Worm (Caenorhabditis elegans) whole organism, early embryonic: Measurements from ENCODE around the gene set-26.
A peak's percentile ranks its signal among the peaks of the same experiment; 100 is the strongest.
"Not testable (repeated sequence)": the region's sequence is repeated elsewhere in the genome, so short reads cannot be mapped to it uniquely, and the experiment has no call there.

ENCODE experiments used
- B0310.2 ChIP-seq: sonication (generic microtip); optimal IDR thresholded peaks from 2 replicates; lab custom pipeline; 2016; ENCODE audit warnings: mild to moderate bottlenecking, missing genetic modification characterization, missing compliant biosample characterization
- F13C5.2 ChIP-seq: sonication (generic microtip); optimal IDR thresholded peaks from 2 replicates; lab custom pipeline; 2017; ENCODE audit warnings: mild to moderate bottlenecking, missing genetic modification characterization, inconsistent platforms, missing compliant biosample characterization
- aly-1 ChIP-seq: sonication (generic microtip); optimal IDR thresholded peaks from 2 replicates; lab custom pipeline; 2016; ENCODE audit warnings: missing genetic modification characterization, missing compliant biosample characterization
- ama-1 ChIP-seq: fragments of 150-350 bp; optimal IDR thresholded peaks from 2 replicates; lab custom pipeline; 2014
- ceh-13 ChIP-seq: fragments of 200-800 bp; sonication (Bioruptor generic); optimal IDR thresholded peaks from 2 replicates; lab custom pipeline; 2018; ENCODE audit warnings: mild to moderate bottlenecking, missing genetic modification characterization, missing compliant biosample characterization
- ceh-36 ChIP-seq: sonication (generic microtip); optimal IDR thresholded peaks from 2 replicates; lab custom pipeline; 2016; ENCODE audit warnings: missing genetic modification characterization, inconsistent platforms, missing compliant biosample characterization
- ets-7 ChIP-seq: sonication (generic microtip); optimal IDR thresholded peaks from 2 replicates; lab custom pipeline; 2016; ENCODE audit warnings: missing genotype, missing genetic modification characterization, missing compliant biosample characterization
- flt-1 ChIP-seq: fragments of 200-800 bp; sonication (Bioruptor generic); IDR thresholded peaks from 2 replicates; pipeline ENCODE4 v1.3.6; 2022; ENCODE audit warnings: missing genetic modification characterization, missing compliant biosample characterization
- hmbx-1 ChIP-seq: sonication (generic microtip); optimal IDR thresholded peaks from 2 replicates; lab custom pipeline; 2016; ENCODE audit warnings: mild to moderate bottlenecking, missing genetic modification characterization, missing compliant biosample characterization
- hmg-4 ChIP-seq: fragments of 200-800 bp; sonication (Bioruptor generic); optimal IDR thresholded peaks from 2 replicates; lab custom pipeline; 2018; ENCODE audit warnings: mild to moderate bottlenecking, missing genetic modification characterization, missing compliant biosample characterization
- hnd-1 ChIP-seq: sonication (generic microtip); optimal IDR thresholded peaks from 2 replicates; lab custom pipeline; 2016; ENCODE audit warnings: missing genetic modification characterization, missing compliant biosample characterization
- pes-1 ChIP-seq: fragments of 200-800 bp; sonication (Bioruptor generic); IDR thresholded peaks from 2 replicates; pipeline ENCODE4 v1.3.6; 2022; ENCODE audit warnings: missing genetic modification reagents, missing genetic modification characterization, missing compliant biosample characterization
- scrt-1 ChIP-seq: fragments of 200-800 bp; sonication (Bioruptor generic); IDR thresholded peaks from 2 replicates; pipeline ENCODE4 v1.3.6; 2022; ENCODE audit warnings: missing genetic modification characterization, missing compliant biosample characterization
- sea-1 ChIP-seq: fragments of 200-800 bp; sonication (Bioruptor generic); conservative IDR thresholded peaks from 2 replicates; pipeline ENCODE4 v1.3.6; 2022; ENCODE audit warnings: missing genetic modification characterization, missing compliant biosample characterization
- tbx-11 ChIP-seq: fragments of 200-800 bp; sonication (Bioruptor generic); IDR thresholded peaks from 2 replicates; pipeline ENCODE4 v1.3.6; 2022; ENCODE audit warnings: missing genetic modification characterization, missing compliant biosample characterization
- tbx-37 ChIP-seq: fragments of 200-800 bp; sonication (Bioruptor generic); conservative IDR thresholded peaks from 2 replicates; pipeline ENCODE4 v1.3.6; 2022; ENCODE audit warnings: missing genetic modification reagents, missing genetic modification characterization, missing compliant biosample characterization
- tra-4 ChIP-seq: sonication (generic microtip); optimal IDR thresholded peaks from 2 replicates; lab custom pipeline; 2017; ENCODE audit warnings: missing genetic modification characterization, missing compliant biosample characterization

set-26 gene

ce11 chrIV:16659475-16659874 is 3.8 kb upstream of the set-26 start:
- TF ChIP-seq F13C5.2 (tag; lab: Kevin White, UChicago), result no peak
- TF ChIP-seq hnd-1 (tag; lab: Kevin White, UChicago), result no peak
- TF ChIP-seq ets-7 (tag; lab: Kevin White, UChicago), result no peak
- TF ChIP-seq tra-4, result no peak
- no peak for TF ChIP-seq aly-1
- no peak for TF ChIP-seq ama-1 (lab: Kevin White, UChicago)
- no peak for TF ChIP-seq tbx-37 (GFP tag; lab: Robert Waterston, UW)

ce11 chrIV:16658731-16659130 is 3.0 kb upstream of the set-26 start:
- TF ChIP-seq hmbx-1 (tag; lab: Kevin White, UChicago), result no peak
- TF ChIP-seq F13C5.2 (tag; lab: Kevin White, UChicago), result no peak
- TF ChIP-seq tbx-37 (GFP tag; lab: Robert Waterston, UW), result no peak
- no peak for TF ChIP-seq tbx-11 (GFP tag; lab: Robert Waterston, UW)
- no peak for TF ChIP-seq ets-7 (tag; lab: Kevin White, UChicago)
- no peak for TF ChIP-seq tra-4
- no peak for TF ChIP-seq sea-1 (GFP tag; lab: Robert Waterston, UW)
- no peak for TF ChIP-seq flt-1
- no peak for TF ChIP-seq hnd-1 (tag; lab: Kevin White, UChicago)
- TF ChIP-seq scrt-1 (GFP tag; lab: Robert Waterston, UW), result no peak
- no peak for TF ChIP-seq B0310.2 (tag; lab: Kevin White, UChicago)
- TF ChIP-seq pes-1 (GFP tag; lab: Robert Waterston, UW), result no peak
- TF ChIP-seq ceh-13 (GFP tag; lab: Kevin White, UChicago), result no peak
- no peak for TF ChIP-seq hmg-4 (GFP tag; lab: Kevin White, UChicago)
- no peak for TF ChIP-seq ceh-36 (tag; lab: Kevin White, UChicago)
- no peak for TF ChIP-seq aly-1
- TF ChIP-seq ama-1 (lab: Kevin White, UChicago), result no peak

ce11 chrIV:16657488-16657982 is 1.9 kb upstream of the set-26 start:
- TF ChIP-seq B0310.2 (tag; lab: Kevin White, UChicago) (no peak), ama-1 (lab: Kevin White, UChicago) (no peak), tra-4 (no peak), tbx-11 (GFP tag; lab: Robert Waterston, UW) (no peak), ceh-36 (tag; lab: Kevin White, UChicago) (no peak), ceh-13 (GFP tag; lab: Kevin White, UChicago) (no peak), aly-1 (no peak), sea-1 (GFP tag; lab: Robert Waterston, UW) (no peak), hmg-4 (GFP tag; lab: Kevin White, UChicago) (no peak), ets-7 (tag; lab: Kevin White, UChicago) (no peak), hmbx-1 (tag; lab: Kevin White, UChicago) (no peak), tbx-37 (GFP tag; lab: Robert Waterston, UW) (no peak), pes-1 (GFP tag; lab: Robert Waterston, UW) (no peak), flt-1 (no peak), hnd-1 (tag; lab: Kevin White, UChicago) (no peak), F13C5.2 (tag; lab: Kevin White, UChicago) (no peak), scrt-1 (GFP tag; lab: Robert Waterston, UW) (no peak)

ce11 chrIV:16656232-16656631 is 549 bp upstream of the set-26 start, which contains the start of gene tsr-2:
Gene tsr-2, plus strand, starts transcription at chrIV:16656613.
- TF ChIP-seq hmg-4 (GFP tag; lab: Kevin White, UChicago), result peak; percentile 7
- peak; percentile 58 for TF ChIP-seq F13C5.2 (tag; lab: Kevin White, UChicago)
- peak; percentile 25; the same call in 1 of the 2 replicates for TF ChIP-seq pes-1 (GFP tag; lab: Robert Waterston, UW)
- no peak for TF ChIP-seq tbx-37 (GFP tag; lab: Robert Waterston, UW)
- TF ChIP-seq ets-7 (tag; lab: Kevin White, UChicago), result no peak
- TF ChIP-seq tra-4, result no peak
- TF ChIP-seq ceh-13 (GFP tag; lab: Kevin White, UChicago), result no peak

ce11 chrIV:16648414-16648813 is 7.3 kb downstream of the set-26 start:
- 0 out of 2 replicates have a peak, but pooled peaks have one; percentile 8 for TF ChIP-seq pes-1 (GFP tag; lab: Robert Waterston, UW)

ce11 chrIV:16646192-16646544 is 9.5 kb downstream of the set-26 start, which contains the start of gene Y51H4A.13:
Gene Y51H4A.13, minus strand, starts transcription at chrIV:16646373.
- TF ChIP-seq flt-1; pes-1 (GFP tag; lab: Robert Waterston, UW); B0310.2 (tag; lab: Kevin White, UChicago): not testable (repeated sequence)

ce11 chrIV:16645492-16646191 is 10.0 kb downstream of the set-26 start:
- TF ChIP-seq ceh-13 (GFP tag; lab: Kevin White, UChicago) (no peak), B0310.2 (tag; lab: Kevin White, UChicago) (no peak), F13C5.2 (tag; lab: Kevin White, UChicago) (no peak), flt-1 (no peak), tbx-37 (GFP tag; lab: Robert Waterston, UW) (no peak), ceh-36 (tag; lab: Kevin White, UChicago) (no peak), pes-1 (GFP tag; lab: Robert Waterston, UW) (no peak), hmg-4 (GFP tag; lab: Kevin White, UChicago) (no peak), tra-4 (no peak), aly-1 (no peak), ama-1 (lab: Kevin White, UChicago) (no peak), ets-7 (tag; lab: Kevin White, UChicago) (no peak), hmbx-1 (tag; lab: Kevin White, UChicago) (no peak), scrt-1 (GFP tag; lab: Robert Waterston, UW) (no peak), tbx-11 (GFP tag; lab: Robert Waterston, UW) (no peak), sea-1 (GFP tag; lab: Robert Waterston, UW) (no peak)
